Worm (Caenorhabditis elegans): ENCODE measurements around the gene fog-2.

- TF ChIP-seq ceh-2 (tag; optimal IDR thresholded peaks at IDR 0.05): no peak
- no peak for TF ChIP-seq hlh-30 (tag; optimal IDR thresholded peaks at IDR 0.05; ENCODE audit: insufficient read depth)
- no peak for TF ChIP-seq C08G9.2 (tag; optimal IDR thresholded peaks at IDR 0.05)
- TF ChIP-seq ceh-34 (tag; optimal IDR thresholded peaks at IDR 0.05): no peak
- TF ChIP-seq hlh-13 (GFP tag; optimal IDR thresholded peaks at IDR 0.05): no peak
- TF ChIP-seq lin-11 (tag; optimal IDR thresholded peaks at IDR 0.05): no peak
- no peak for TF ChIP-seq K09A11.1 (tag; optimal IDR thresholded peaks at IDR 0.05; ENCODE audit: insufficient read depth)
- no peak for TF ChIP-seq pag-3 (tag; optimal IDR thresholded peaks at IDR 0.05; ENCODE audit: borderline replicate concordance)
- TF ChIP-seq nhr-232 (tag; optimal IDR thresholded peaks at IDR 0.05): no peak
- TF ChIP-seq fkh-10 (GFP tag; optimal IDR thresholded peaks at IDR 0.05): no peak
- no peak for TF ChIP-seq pros-1 (tag; optimal IDR thresholded peaks at IDR 0.05)
- no peak for TF ChIP-seq fax-1 (tag; optimal IDR thresholded peaks at IDR 0.05)
- no peak for TF ChIP-seq ref-2 (tag; optimal IDR thresholded peaks at IDR 0.05)
- no peak for TF ChIP-seq odd-2 (tag; optimal IDR thresholded peaks at IDR 0.05)
Measured at ce11 chrV:20206086-20206485, 7.0 kb downstream of the fog-2 start, which contains the start of the genes fbxb-59 and srbc-34.
